Fruit fly (Drosophila melanogaster) whole organism, prepupa: ENCODE data around the gene dock.

Experiments used
- dac ChIP-seq: fragments of 200-800 bp; sonication (Bioruptor generic); optimal IDR thresholded peaks from 2 replicates; lab custom pipeline; 2017; ENCODE audit warnings: missing biosample characterization, mild to moderate bottlenecking, missing genetic modification characterization
- svp ChIP-seq: fragments of 200-800 bp; sonication (Bioruptor generic); peaks from one replicate; lab custom pipeline; 2016; ENCODE audit warnings: missing biosample characterization, missing genetic modification characterization
- topi ChIP-seq: fragments of 200-800 bp; sonication (Bioruptor generic); optimal IDR thresholded peaks from 3 replicates; lab custom pipeline; 2016; ENCODE audit warnings: missing biosample characterization, missing genetic modification characterization
- vri ChIP-seq: fragments of 200-800 bp; sonication (Bioruptor generic); optimal IDR thresholded peaks from 3 replicates; lab custom pipeline; 2016; ENCODE audit warnings: missing biosample characterization, mild to moderate bottlenecking, missing genetic modification characterization

DNA sequence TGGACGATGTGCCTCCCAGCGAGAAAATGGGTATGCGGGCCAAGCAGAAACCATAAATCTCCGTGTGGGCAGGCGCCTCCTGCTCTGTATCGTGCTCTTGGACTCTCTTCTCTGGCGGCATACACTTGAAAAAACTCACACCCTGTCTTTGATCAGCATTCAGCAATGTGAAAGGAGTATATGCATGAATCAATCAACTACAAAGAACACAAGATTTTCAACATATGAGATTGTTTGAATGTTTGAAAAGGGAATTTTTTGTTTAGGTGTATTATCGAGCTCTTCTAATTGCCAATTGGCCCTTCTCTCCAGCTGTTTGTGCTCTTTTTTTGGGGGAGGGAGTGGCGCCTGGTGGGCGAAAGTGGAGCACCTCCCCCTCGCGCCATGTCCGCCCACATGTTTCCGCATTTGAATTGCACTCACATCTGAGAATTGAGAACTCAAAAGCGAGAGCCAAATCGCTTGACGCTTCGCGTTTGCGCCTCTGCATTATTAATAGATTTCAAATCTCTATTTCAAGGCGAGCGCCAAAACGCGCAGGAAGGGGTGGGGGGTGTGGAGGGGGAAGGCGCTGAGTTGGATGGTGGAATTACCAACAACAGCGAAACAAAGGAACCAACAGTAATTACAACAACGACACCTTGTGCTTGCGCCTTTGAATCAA, 19.7 kb downstream of the dock start:
- peak; percentile 46 for TF ChIP-seq vri (GFP tag; lab: Kevin White, UChicago)
- TF ChIP-seq dac: peak; percentile 65
- TF ChIP-seq svp (GFP tag; lab: Kevin White, UChicago): peak; percentile 91
- TF ChIP-seq topi (GFP tag; lab: Kevin White, UChicago): peak; percentile 83
